Fruit fly (Drosophila melanogaster) whole organism, prepupa: ENCODE data around the gene CG31445.

ENCODE experiments used
- Blimp-1 ChIP-seq: fragments of 200-800 bp; sonication (Bioruptor generic); optimal IDR thresholded peaks from 3 replicates; lab custom pipeline; 2017; ENCODE audit warnings: missing biosample characterization, missing genetic modification characterization, mild to moderate bottlenecking, moderate library complexity, missing genetic modification reagents
- CG10669 ChIP-seq: fragments of 200-800 bp; sonication (Bioruptor generic); optimal IDR thresholded peaks from 3 replicates; lab custom pipeline; 2018; ENCODE audit warnings: missing biosample characterization, mild to moderate bottlenecking, missing genetic modification characterization, moderate library complexity
- CG11902 ChIP-seq: fragments of 200-800 bp; sonication (Bioruptor generic); optimal IDR thresholded peaks from 3 replicates; lab custom pipeline; 2016; ENCODE audit warnings: missing biosample characterization, missing genetic modification characterization
- CG15336 ChIP-seq: fragments of 200-800 bp; sonication (Bioruptor generic); IDR thresholded peaks from 2 replicates; pipeline ENCODE4 v1.3.6; 2022; ENCODE audit warnings: missing biosample characterization, missing genetic modification characterization
- CG1621 ChIP-seq: fragments of 200-800 bp; sonication (Bioruptor generic); optimal IDR thresholded peaks from 3 replicates; lab custom pipeline; 2018; ENCODE audit warnings: missing biosample characterization, mild to moderate bottlenecking, missing genetic modification characterization
- CG16779 ChIP-seq: fragments of 200-800 bp; sonication (Bioruptor generic); optimal IDR thresholded peaks from 3 replicates; lab custom pipeline; 2017; ENCODE audit warnings: missing biosample characterization, mild to moderate bottlenecking, missing genetic modification characterization
- CG3032 ChIP-seq: fragments of 200-800 bp; optimal IDR thresholded peaks from 2 replicates; lab custom pipeline; 2019; ENCODE audit warnings: missing biosample characterization, mild to moderate bottlenecking, missing genetic modification characterization, moderate library complexity
- CG32006 ChIP-seq: fragments of 200-800 bp; sonication (Bioruptor generic); optimal IDR thresholded peaks from 3 replicates; lab custom pipeline; 2017; ENCODE audit warnings: missing biosample characterization, mild to moderate bottlenecking, missing genetic modification characterization
- CG4318 ChIP-seq: fragments of 200-800 bp; sonication (Bioruptor generic); optimal IDR thresholded peaks from 3 replicates; lab custom pipeline; 2017; ENCODE audit warnings: missing biosample characterization, mild to moderate bottlenecking, missing genetic modification characterization
- CG6276 ChIP-seq: fragments of 200-800 bp; sonication (Bioruptor generic); optimal IDR thresholded peaks from 2 replicates; lab custom pipeline; 2017; ENCODE audit warnings: missing biosample characterization, mild to moderate bottlenecking, missing genetic modification characterization
- CG6854 ChIP-seq: fragments of 200-800 bp; sonication (Bioruptor generic); optimal IDR thresholded peaks from 2 replicates; lab custom pipeline; 2017; ENCODE audit warnings: missing biosample characterization, mild to moderate bottlenecking, missing genetic modification characterization
- CG7368 ChIP-seq: fragments of 200-800 bp; sonication (Bioruptor generic); optimal IDR thresholded peaks from 3 replicates; lab custom pipeline; 2016; ENCODE audit warnings: missing biosample characterization, missing genetic modification characterization
- CG8119 ChIP-seq: fragments of 200-800 bp; sonication (Bioruptor generic); IDR thresholded peaks from 3 replicates; pipeline ENCODE4 v1.3.6; 2022; ENCODE audit warnings: missing biosample characterization, missing genetic modification characterization
- CG8319 ChIP-seq: fragments of 200-800 bp; sonication (Bioruptor generic); optimal IDR thresholded peaks from 3 replicates; lab custom pipeline; 2016; ENCODE audit warnings: missing biosample characterization, missing genetic modification characterization
- CG8632 ChIP-seq: fragments of 200-800 bp; sonication (Bioruptor generic); optimal IDR thresholded peaks from 3 replicates; lab custom pipeline; 2016; ENCODE audit warnings: missing biosample characterization, missing genetic modification characterization
- CG9139 ChIP-seq: fragments of 200-800 bp; sonication (Bioruptor generic); optimal IDR thresholded peaks from 3 replicates; lab custom pipeline; 2017; ENCODE audit warnings: missing biosample characterization, mild to moderate bottlenecking, missing genetic modification characterization
- Eip75B ChIP-seq: fragments of 200-800 bp; sonication (Bioruptor generic); optimal IDR thresholded peaks from 3 replicates; lab custom pipeline; 2016; ENCODE audit warnings: missing biosample characterization, missing genetic modification characterization
- Eip78C ChIP-seq: fragments of 200-800 bp; sonication (Bioruptor generic); peaks from one replicate; lab custom pipeline; 2016; ENCODE audit warnings: missing biosample characterization, missing genetic modification characterization
- Eip93F ChIP-seq: fragments of 200-800 bp; sonication (Bioruptor generic); optimal IDR thresholded peaks from 2 replicates; lab custom pipeline; 2016; ENCODE audit warnings: missing biosample characterization, mild to moderate bottlenecking, missing genetic modification characterization
- Ets21C ChIP-seq: fragments of 200-800 bp; sonication (Bioruptor generic); optimal IDR thresholded peaks from 3 replicates; lab custom pipeline; 2016; ENCODE audit warnings: missing biosample characterization, missing genetic modification characterization
- Ets96B ChIP-seq: fragments of 200-800 bp; optimal IDR thresholded peaks from 2 replicates; lab custom pipeline; 2019; ENCODE audit warnings: missing biosample characterization, mild to moderate bottlenecking, missing genetic modification characterization, moderate library complexity
- Gug ChIP-seq: fragments of 200-800 bp; sonication (Bioruptor generic); IDR thresholded peaks from 2 replicates; pipeline ENCODE4 v1.3.6; 2022; ENCODE audit warnings: missing biosample characterization, missing genetic modification characterization
- Hr38 ChIP-seq: sonication (Bioruptor generic); optimal IDR thresholded peaks from 2 replicates; lab custom pipeline; 2016; ENCODE audit warnings: missing biosample characterization, missing genetic modification characterization
- Lpt ChIP-seq: fragments of 200-800 bp; sonication (Bioruptor generic); optimal IDR thresholded peaks from 3 replicates; lab custom pipeline; 2016; ENCODE audit warnings: missing biosample characterization, missing genetic modification characterization
- Met ChIP-seq: fragments of 200-800 bp; sonication (Bioruptor generic); optimal IDR thresholded peaks from 3 replicates; lab custom pipeline; 2016; ENCODE audit warnings: missing biosample characterization, missing genetic modification characterization
- OdsH ChIP-seq: fragments of 200-800 bp; sonication (Bioruptor generic); optimal IDR thresholded peaks from 3 replicates; lab custom pipeline; 2016; ENCODE audit warnings: missing biosample characterization, missing genetic modification characterization
- Smox ChIP-seq: fragments of 200-800 bp; sonication (Bioruptor generic); optimal IDR thresholded peaks from 3 replicates; lab custom pipeline; 2016; ENCODE audit warnings: missing biosample characterization, missing genetic modification characterization
- Sox102F ChIP-seq: fragments of 200-800 bp; sonication (Bioruptor generic); optimal IDR thresholded peaks from 2 replicates; lab custom pipeline; 2016; ENCODE audit warnings: missing biosample characterization, mild to moderate bottlenecking, missing genetic modification characterization
- Sox14 ChIP-seq: fragments of 200-800 bp; sonication (Bioruptor generic); optimal IDR thresholded peaks from 3 replicates; lab custom pipeline; 2016; ENCODE audit warnings: missing biosample characterization, missing genetic modification characterization
- Sox15 ChIP-seq: fragments of 200-800 bp; sonication (Bioruptor generic); optimal IDR thresholded peaks from 3 replicates; lab custom pipeline; 2016; ENCODE audit warnings: missing biosample characterization, missing genetic modification characterization
- achi ChIP-seq: fragments of 200-800 bp; sonication (Bioruptor generic); optimal IDR thresholded peaks from 3 replicates; lab custom pipeline; 2016; ENCODE audit warnings: missing biosample characterization, missing genetic modification characterization
- cyc ChIP-seq: fragments of 200-800 bp; sonication (Bioruptor generic); optimal IDR thresholded peaks from 3 replicates; lab custom pipeline; 2016; ENCODE audit warnings: missing biosample characterization, missing genetic modification characterization
- dac ChIP-seq: fragments of 200-800 bp; sonication (Bioruptor generic); optimal IDR thresholded peaks from 2 replicates; lab custom pipeline; 2017; ENCODE audit warnings: missing biosample characterization, mild to moderate bottlenecking, missing genetic modification characterization
- dsx ChIP-seq: fragments of 200-800 bp; optimal IDR thresholded peaks from 3 replicates; lab custom pipeline; 2019; ENCODE audit warnings: missing biosample characterization, mild to moderate bottlenecking, missing genetic modification characterization, moderate library complexity; ENCODE audit not compliant: poor library complexity, severe bottlenecking
- eg ChIP-seq: fragments of 200-800 bp; sonication (Bioruptor generic); IDR thresholded peaks from 3 replicates; pipeline ENCODE4 v1.3.6; 2022; ENCODE audit warnings: missing biosample characterization, missing genetic modification characterization
- esn ChIP-seq: fragments of 200-800 bp; sonication (Bioruptor generic); optimal IDR thresholded peaks from 2 replicates; lab custom pipeline; 2016; ENCODE audit warnings: missing biosample characterization, mild to moderate bottlenecking, missing genetic modification characterization, moderate library complexity
- fd85E ChIP-seq: fragments of 200-800 bp; sonication (Bioruptor generic); optimal IDR thresholded peaks from 3 replicates; lab custom pipeline; 2016; ENCODE audit warnings: missing biosample characterization, missing genetic modification characterization
- fkh ChIP-seq: fragments of 200-800 bp; sonication (Bioruptor generic); optimal IDR thresholded peaks from 3 replicates; lab custom pipeline; 2017; ENCODE audit warnings: missing biosample characterization, mild to moderate bottlenecking, missing genetic modification characterization, moderate library complexity
- lz ChIP-seq: fragments of 200-800 bp; sonication (Bioruptor generic); optimal IDR thresholded peaks from 3 replicates; lab custom pipeline; 2016; ENCODE audit warnings: missing biosample characterization, missing genetic modification characterization
- net ChIP-seq: fragments of 200-800 bp; sonication (Bioruptor generic); optimal IDR thresholded peaks from 3 replicates; lab custom pipeline; 2016; ENCODE audit warnings: missing biosample characterization, missing genetic modification characterization
- pdm3 ChIP-seq: fragments of 200-800 bp; sonication (Bioruptor generic); optimal IDR thresholded peaks from 3 replicates; lab custom pipeline; 2016; ENCODE audit warnings: missing biosample characterization, missing genetic modification characterization
- salr ChIP-seq, 2 experiments: fragments of 200-800 bp; sonication (Bioruptor generic); optimal IDR thresholded peaks; 3 replicates each; lab custom pipeline; 2016 to 2018; ENCODE audit warnings: missing biosample characterization in 2 of 2, missing genetic modification characterization in 2 of 2, mild to moderate bottlenecking in 1 of 2
- spab ChIP-seq: fragments of 200-800 bp; sonication (Bioruptor generic); optimal IDR thresholded peaks from 2 replicates; lab custom pipeline; 2017; ENCODE audit warnings: missing biosample characterization, mild to moderate bottlenecking, missing genetic modification characterization, missing genetic modification reagents
- ss ChIP-seq, 2 experiments: fragments of 200-800 bp; sonication (Bioruptor generic); optimal IDR thresholded peaks; 2 replicates in 1 of 2; 3 replicates in 1 of 2; lab custom pipeline; 2017 to 2018; ENCODE audit warnings: mild to moderate bottlenecking in 2 of 2, missing biosample characterization in 2 of 2, missing genetic modification characterization in 2 of 2, moderate library complexity in 1 of 2
- svp ChIP-seq: fragments of 200-800 bp; sonication (Bioruptor generic); peaks from one replicate; lab custom pipeline; 2016; ENCODE audit warnings: missing biosample characterization, missing genetic modification characterization
- topi ChIP-seq: fragments of 200-800 bp; sonication (Bioruptor generic); optimal IDR thresholded peaks from 3 replicates; lab custom pipeline; 2016; ENCODE audit warnings: missing biosample characterization, missing genetic modification characterization
- vri ChIP-seq: fragments of 200-800 bp; sonication (Bioruptor generic); optimal IDR thresholded peaks from 3 replicates; lab custom pipeline; 2016; ENCODE audit warnings: missing biosample characterization, mild to moderate bottlenecking, missing genetic modification characterization

CG31445 gene

DNA sequence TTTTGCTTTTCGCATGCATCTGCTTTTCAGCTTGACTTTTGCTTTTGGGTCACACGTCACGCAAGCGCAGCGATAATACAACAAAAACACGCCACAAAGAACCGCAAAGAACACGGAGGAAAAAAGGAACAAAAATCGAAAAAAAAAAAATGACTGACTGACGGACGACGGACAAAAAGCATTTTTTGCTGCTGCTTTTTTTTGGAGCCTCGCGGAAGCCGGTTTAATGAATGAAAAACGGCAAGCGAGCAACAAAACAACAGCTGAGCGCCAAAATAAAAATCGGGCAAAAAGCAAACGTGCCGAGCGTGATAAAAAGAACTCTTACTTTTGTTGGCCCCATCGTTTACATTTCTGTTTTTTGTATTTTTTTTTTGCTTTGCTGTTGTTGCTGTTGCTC, 9.8 kb upstream of the CG31445 start (continued):
- TF ChIP-seq achi (GFP tag; lab: Kevin White, UChicago) (peak; percentile 52), fkh (GFP tag; lab: Kevin White, UChicago) (no peak), Lpt (GFP tag; lab: Kevin White, UChicago) (peak; percentile 14), CG11902 (GFP tag; lab: Kevin White, UChicago) (no peak), CG6276 (peak; percentile 38), CG10669 (GFP tag; lab: Kevin White, UChicago) (peak; percentile 89), CG15336 (GFP tag; lab: Robert Waterston, UW) (peak; percentile 16; the same call in 1 of the 2 replicates), Eip78C (GFP tag; lab: Kevin White, UChicago) (peak; percentile 89)

- TF ChIP-seq net (GFP tag; lab: Kevin White, UChicago) (no peak), svp (no peak), Sox14 (no peak), dac (no peak), CG32006 (GFP tag; lab: Kevin White, UChicago) (no peak), CG11902 (GFP tag; lab: Kevin White, UChicago) (no peak)
- TF ChIP-seq, all 60 proteins: peak for 0
These were observed 9.2 kb upstream of the CG31445 start for dm6 chr3R:29253874-29254273.

- no peak for TF ChIP-seq CG7368 (GFP tag; lab: Kevin White, UChicago)
- TF ChIP-seq CG1621: no peak
- TF ChIP-seq OdsH (GFP tag; lab: Kevin White, UChicago): no peak
- no peak for TF ChIP-seq Eip93F (GFP tag; lab: Kevin White, UChicago)
- no peak for TF ChIP-seq Sox15 (GFP tag; lab: Kevin White, UChicago)
- no peak for TF ChIP-seq Ets96B (tag; lab: Kevin White, UChicago)
- peak; percentile 8 for TF ChIP-seq cyc (GFP tag; lab: Kevin White, UChicago)
- no peak for TF ChIP-seq CG10669 (GFP tag; lab: Kevin White, UChicago)
- TF ChIP-seq eg (GFP tag; lab: Robert Waterston, UW): no peak
- no peak for TF ChIP-seq Eip75B (GFP tag; lab: Kevin White, UChicago)
- TF ChIP-seq Hr38 (GFP tag; lab: Kevin White, UChicago): no peak
- TF ChIP-seq CG8632 (GFP tag; lab: Kevin White, UChicago): no peak
- peak; percentile 19 for TF ChIP-seq lz (GFP tag; lab: Kevin White, UChicago)
- TF ChIP-seq dac: no peak
- no peak for TF ChIP-seq Sox14
- no peak for TF ChIP-seq CG11902 (GFP tag; lab: Kevin White, UChicago)
- TF ChIP-seq topi (GFP tag; lab: Kevin White, UChicago): no peak
- TF ChIP-seq Met (GFP tag; lab: Kevin White, UChicago): peak; percentile 0
- TF ChIP-seq Smox: no peak
- TF ChIP-seq CG6854: no peak
- TF ChIP-seq Sox102F (GFP tag; lab: Kevin White, UChicago): no peak
- no peak for TF ChIP-seq CG9139 (GFP tag; lab: Kevin White, UChicago)
- no peak for TF ChIP-seq pdm3 (GFP tag; lab: Kevin White, UChicago)
- no peak for TF ChIP-seq CG32006 (GFP tag; lab: Kevin White, UChicago)
- TF ChIP-seq Lpt (GFP tag; lab: Kevin White, UChicago): no peak
- no peak for TF ChIP-seq salr (GFP tag; optimal IDR thresholded peaks at IDR 0.05; lab: Kevin White, UChicago)
- no peak for TF ChIP-seq CG8319 (GFP tag; lab: Kevin White, UChicago)
- peak; percentile 29 for TF ChIP-seq esn (GFP tag; lab: Kevin White, UChicago)
- no peak for TF ChIP-seq dsx (GFP tag; lab: Kevin White, UChicago)
- TF ChIP-seq Eip78C (GFP tag; lab: Kevin White, UChicago): peak; percentile 47
- TF ChIP-seq Gug (GFP tag; lab: Robert Waterston, UW): no peak
- no peak for TF ChIP-seq CG4318
- no peak for TF ChIP-seq CG15336 (GFP tag; lab: Robert Waterston, UW)
- no peak for TF ChIP-seq spab (GFP tag; lab: Kevin White, UChicago)
- no peak for TF ChIP-seq vri (GFP tag; lab: Kevin White, UChicago)
- no peak for TF ChIP-seq CG8119 (GFP tag; lab: Robert Waterston, UW)
- no peak for TF ChIP-seq achi (GFP tag; lab: Kevin White, UChicago)
- TF ChIP-seq CG3032 (tag; lab: Kevin White, UChicago): no peak
- TF ChIP-seq ss (GFP tag; optimal IDR thresholded peaks at IDR 0.05; lab: Kevin White, UChicago): no peak
- no peak for TF ChIP-seq fd85E (GFP tag; lab: Kevin White, UChicago)
- TF ChIP-seq Blimp-1 (GFP tag; lab: Kevin White, UChicago): no peak
- TF ChIP-seq CG16779 (tag; lab: Kevin White, UChicago): no peak
- TF ChIP-seq Ets21C (GFP tag; lab: Kevin White, UChicago): no peak
- TF ChIP-seq CG6276: no peak
These were observed 6.8 kb upstream of the CG31445 start for dm6 chr3R:29251418-29251817.
